Fruit fly (Drosophila melanogaster) Kc167 (cell line): Measurements from ENCODE around the gene fax.

Experiments
- Myc ChIP-seq: fragments of >200 bp; optimal IDR thresholded peaks from 2 replicates; lab custom pipeline; 2017; ENCODE audit warnings: missing external identifiers
- Sin3A ChIP-seq: fragments of >200 bp; optimal IDR thresholded peaks from 2 replicates; lab custom pipeline; 2018; ENCODE audit warnings: missing external identifiers
- h ChIP-seq: fragments of >200 bp; optimal IDR thresholded peaks from 3 replicates; lab custom pipeline; 2018; ENCODE audit warnings: missing external identifiers
- insv ChIP-seq: fragments of >200 bp; optimal IDR thresholded peaks from 3 replicates; lab custom pipeline; 2018; ENCODE audit warnings: missing external identifiers
- psq ChIP-seq: fragments of >200 bp; optimal IDR thresholded peaks from 2 replicates; lab custom pipeline; 2017; ENCODE audit warnings: missing external identifiers
- ttk ChIP-seq: sonication (Bioruptor generic); optimal IDR thresholded peaks from 2 replicates; lab custom pipeline; 2017; ENCODE audit warnings: missing external identifiers

DNA sequence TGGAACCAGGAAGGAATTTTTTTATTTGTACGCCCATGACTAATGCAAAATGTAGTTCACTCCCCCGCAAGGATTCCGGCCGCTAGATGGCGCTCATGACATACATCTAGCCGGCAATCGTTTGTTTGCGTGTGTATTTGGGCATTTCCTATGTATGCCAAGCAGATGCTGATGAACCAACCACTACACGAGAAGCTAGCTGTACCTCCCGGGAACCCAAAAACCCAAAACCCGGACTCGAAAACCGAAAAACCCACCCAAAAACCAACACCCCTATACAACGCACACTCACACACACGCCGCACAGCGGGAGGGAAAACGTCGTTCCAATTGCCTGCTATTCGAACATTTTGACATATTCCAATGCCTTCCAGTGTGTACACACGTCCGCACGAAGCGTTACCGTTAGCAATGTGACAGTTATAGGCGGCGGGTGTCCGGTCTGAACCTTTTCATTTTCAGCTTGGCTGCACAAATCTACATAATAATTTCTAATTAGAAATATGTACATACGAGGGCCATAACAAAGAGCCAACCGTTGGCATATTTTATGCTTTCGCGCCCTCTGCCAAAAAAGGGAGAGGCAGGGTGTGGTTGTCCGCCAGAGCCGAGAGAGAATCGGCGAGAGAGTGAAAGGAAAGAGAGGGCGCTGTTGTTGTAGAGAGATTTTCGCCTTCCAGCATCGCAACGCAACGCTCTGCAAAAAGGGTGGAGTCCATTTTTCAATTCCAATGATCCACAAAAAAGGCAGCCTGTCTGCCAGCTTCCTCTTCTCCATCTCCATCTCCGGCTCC, 3.6 kb downstream of the fax start:
- no peak for TF ChIP-seq insv
- no peak for TF ChIP-seq h
- no peak for TF ChIP-seq Sin3A (lab: Kevin White, UChicago)
- TF ChIP-seq psq (lab: Kevin White, UChicago), result no peak
- TF ChIP-seq ttk (lab: Kevin White, UChicago), result no peak
- no peak for TF ChIP-seq Myc (lab: Kevin White, UChicago)
